Worm (Caenorhabditis elegans) whole organism, mixed stage, embryonic: ENCODE measurements around the gene ndx-2.
A peak's percentile ranks its signal among the peaks of the same experiment; 100 is the strongest.

Experiments
- M03D4.4 ChIP-seq: sonication (generic microtip); optimal IDR thresholded peaks from 2 replicates; lab custom pipeline; 2017; ENCODE audit warnings: mild to moderate bottlenecking, missing genetic modification characterization, missing compliant biosample characterization
- bed-3 ChIP-seq: fragments of 200-800 bp; sonication (Bioruptor generic); optimal IDR thresholded peaks from 3 replicates; lab custom pipeline; 2018; ENCODE audit warnings: mild to moderate bottlenecking, missing genetic modification characterization, moderate library complexity, missing compliant biosample characterization
- blmp-1 ChIP-seq: fragments of 150-350 bp; optimal IDR thresholded peaks from 2 replicates; lab custom pipeline; 2014; ENCODE audit warnings: missing biosample characterization, missing genetic modification characterization
- ceh-39 ChIP-seq: fragments of 150-350 bp; optimal IDR thresholded peaks from 2 replicates; lab custom pipeline; 2014; ENCODE audit warnings: missing biosample characterization, missing genetic modification characterization
- ceh-43 ChIP-seq: fragments of 200-800 bp; sonication (Bioruptor generic); optimal IDR thresholded peaks from 2 replicates; lab custom pipeline; 2018; ENCODE audit warnings: mild to moderate bottlenecking, missing genetic modification characterization, moderate library complexity, missing compliant biosample characterization
- ceh-83 ChIP-seq: fragments of 200-800 bp; sonication (Bioruptor generic); optimal IDR thresholded peaks from 2 replicates; lab custom pipeline; 2018; ENCODE audit warnings: mild to moderate bottlenecking, missing genetic modification characterization, missing compliant biosample characterization
- ces-1 ChIP-seq: fragments of 150-350 bp; optimal IDR thresholded peaks from 2 replicates; lab custom pipeline; 2014; ENCODE audit warnings: missing biosample characterization, missing genetic modification reagents, missing genetic modification characterization
- cnd-1 ChIP-seq: fragments of 200-800 bp; sonication (Bioruptor generic); optimal IDR thresholded peaks from 2 replicates; lab custom pipeline; 2018; ENCODE audit warnings: mild to moderate bottlenecking, missing genetic modification characterization, missing compliant biosample characterization
- drap-1 ChIP-seq: fragments of 200-800 bp; sonication (Bioruptor generic); optimal IDR thresholded peaks from 3 replicates; lab custom pipeline; 2018; ENCODE audit warnings: mild to moderate bottlenecking, missing genetic modification characterization, missing compliant biosample characterization
- elt-3 ChIP-seq: fragments of 150-350 bp; optimal IDR thresholded peaks from 2 replicates; lab custom pipeline; 2014; ENCODE audit warnings: missing biosample characterization, missing genetic modification characterization
- flh-1 ChIP-seq: fragments of 200-800 bp; sonication (Bioruptor generic); optimal IDR thresholded peaks from 2 replicates; lab custom pipeline; 2018; ENCODE audit warnings: mild to moderate bottlenecking, missing genetic modification characterization, moderate library complexity, missing compliant biosample characterization
- hlh-1 ChIP-seq: fragments of 150-350 bp; optimal IDR thresholded peaks from 2 replicates; lab custom pipeline; 2014; ENCODE audit warnings: missing biosample characterization, missing genetic modification reagents, missing genetic modification characterization
- lin-13 ChIP-seq: fragments of 150-350 bp; optimal IDR thresholded peaks from 2 replicates; lab custom pipeline; 2014; ENCODE audit warnings: missing biosample characterization, missing genetic modification characterization
- lin-32 ChIP-seq: fragments of 200-800 bp; sonication (Bioruptor generic); optimal IDR thresholded peaks from 2 replicates; lab custom pipeline; 2018; ENCODE audit warnings: mild to moderate bottlenecking, missing genetic modification characterization, missing compliant biosample characterization
- lsy-2 ChIP-seq: fragments of 150-350 bp; optimal IDR thresholded peaks from 2 replicates; lab custom pipeline; 2014; ENCODE audit warnings: missing biosample characterization, missing genetic modification characterization
- mab-5 ChIP-seq: fragments of 150-350 bp; optimal IDR thresholded peaks from 2 replicates; lab custom pipeline; 2014; ENCODE audit warnings: missing biosample characterization, missing genetic modification characterization
- mep-1 ChIP-seq: fragments of 150-350 bp; optimal IDR thresholded peaks from 2 replicates; lab custom pipeline; 2017; ENCODE audit warnings: missing biosample characterization, missing genetic modification reagents, missing genetic modification characterization, inconsistent platforms
- mls-2 ChIP-seq: sonication (generic microtip); optimal IDR thresholded peaks from 2 replicates; lab custom pipeline; 2016; ENCODE audit warnings: mild to moderate bottlenecking, missing genetic modification characterization, moderate library complexity, missing compliant biosample characterization
- nhr-12 ChIP-seq: fragments of 150-350 bp; optimal IDR thresholded peaks from 2 replicates; lab custom pipeline; 2014; ENCODE audit warnings: missing biosample characterization, missing genetic modification characterization
- nhr-2 ChIP-seq: fragments of 150-350 bp; optimal IDR thresholded peaks from 2 replicates; lab custom pipeline; 2014; ENCODE audit warnings: missing biosample characterization, missing genetic modification characterization
- nhr-237 ChIP-seq: fragments of 150-350 bp; optimal IDR thresholded peaks from 2 replicates; lab custom pipeline; 2014; ENCODE audit warnings: missing biosample characterization, missing genetic modification characterization
- nhr-28 ChIP-seq: fragments of 150-350 bp; optimal IDR thresholded peaks from 2 replicates; lab custom pipeline; 2014; ENCODE audit warnings: missing biosample characterization, missing genetic modification characterization
- nhr-76 ChIP-seq: sonication (generic microtip); optimal IDR thresholded peaks from 2 replicates; lab custom pipeline; 2017; ENCODE audit warnings: missing biosample characterization, missing genetic modification characterization
- pha-4 ChIP-seq: fragments of 150-350 bp; optimal IDR thresholded peaks from 2 replicates; lab custom pipeline; 2018; ENCODE audit warnings: missing biosample characterization, missing genetic modification reagents, missing genetic modification characterization
- sem-2 ChIP-seq: fragments of 200-800 bp; sonication (Bioruptor generic); optimal IDR thresholded peaks from 2 replicates; lab custom pipeline; 2018; ENCODE audit warnings: mild to moderate bottlenecking, missing genetic modification characterization, missing compliant biosample characterization
- snpc-4 ChIP-seq: fragments of 150-350 bp; optimal IDR thresholded peaks from 2 replicates; lab custom pipeline; 2014; ENCODE audit warnings: missing biosample characterization, missing genetic modification characterization
- sptf-1 ChIP-seq: sonication (generic microtip); optimal IDR thresholded peaks from 2 replicates; lab custom pipeline; 2017; ENCODE audit warnings: mild to moderate bottlenecking, missing genetic modification characterization, moderate library complexity, missing compliant biosample characterization
- tbx-8 ChIP-seq: fragments of 200-800 bp; sonication (Bioruptor generic); optimal IDR thresholded peaks from 2 replicates; lab custom pipeline; 2018; ENCODE audit warnings: mild to moderate bottlenecking, missing genetic modification characterization, moderate library complexity, missing compliant biosample characterization
- unc-120 ChIP-seq: sonication (generic microtip); optimal IDR thresholded peaks from 2 replicates; lab custom pipeline; 2017; ENCODE audit warnings: missing genetic modification characterization, missing compliant biosample characterization; ENCODE audit not compliant: poor library complexity, severe bottlenecking
- unc-39 ChIP-seq: fragments of 150-350 bp; optimal IDR thresholded peaks from 2 replicates; lab custom pipeline; 2014; ENCODE audit warnings: missing biosample characterization, missing genetic modification characterization
- unc-62 ChIP-seq: fragments of 150-350 bp; optimal IDR thresholded peaks from 2 replicates; lab custom pipeline; 2014; ENCODE audit warnings: missing biosample characterization, missing genetic modification reagents, missing genetic modification characterization
- ztf-11 ChIP-seq: fragments of 150-350 bp; optimal IDR thresholded peaks from 2 replicates; lab custom pipeline; 2014; ENCODE audit warnings: missing biosample characterization, missing genetic modification characterization

The ndx-2 gene

DNA sequence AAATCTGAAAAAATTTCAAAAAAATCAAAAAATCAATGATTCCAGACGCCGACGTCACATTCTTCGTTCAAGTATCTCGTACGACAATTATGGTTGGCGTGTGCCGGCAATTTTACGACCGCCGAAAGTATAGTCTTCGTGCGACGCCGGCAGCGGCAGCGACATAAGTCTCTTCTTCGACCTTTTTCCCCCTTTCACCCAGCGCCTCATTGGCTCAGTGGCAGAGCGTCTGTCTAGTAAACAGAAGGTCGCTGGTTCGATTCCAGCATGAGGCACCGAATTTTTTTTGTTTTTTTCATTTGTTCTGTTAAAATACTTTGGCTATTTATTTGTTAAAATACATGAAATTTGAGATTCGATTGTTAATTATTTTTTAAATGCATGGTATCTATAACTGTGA lies 9.0 kb upstream of the ndx-2 start:
- TF ChIP-seq nhr-12 (tag; lab: Kevin White, UChicago) (no peak), tbx-8 (GFP tag; lab: Kevin White, UChicago) (no peak), M03D4.4 (tag; lab: Kevin White, UChicago) (peak; percentile 63), nhr-237 (no peak), bed-3 (peak; percentile 61), sem-2 (GFP tag; lab: Kevin White, UChicago) (peak; percentile 59), flh-1 (GFP tag; lab: Kevin White, UChicago) (peak; percentile 14), nhr-2 (tag; lab: Kevin White, UChicago) (no peak), hlh-1 (tag; lab: Kevin White, UChicago) (peak; percentile 10), mls-2 (tag; lab: Kevin White, UChicago) (peak; percentile 81), nhr-28 (tag; lab: Kevin White, UChicago) (no peak), elt-3 (tag; lab: Kevin White, UChicago) (no peak), unc-120 (tag; lab: Kevin White, UChicago) (peak; percentile 32), drap-1 (peak; percentile 60), unc-62 (GFP tag; lab: Kevin White, UChicago) (no peak), cnd-1 (tag; lab: Kevin White, UChicago) (peak; percentile 59), ceh-43 (GFP tag; lab: Kevin White, UChicago) (peak; percentile 49), ceh-83 (GFP tag; lab: Kevin White, UChicago) (peak; percentile 90), sptf-1 (tag; lab: Kevin White, UChicago) (peak; percentile 79), lsy-2 (tag; lab: Kevin White, UChicago) (no peak), ces-1 (GFP tag; lab: Kevin White, UChicago) (no peak)

DNA sequence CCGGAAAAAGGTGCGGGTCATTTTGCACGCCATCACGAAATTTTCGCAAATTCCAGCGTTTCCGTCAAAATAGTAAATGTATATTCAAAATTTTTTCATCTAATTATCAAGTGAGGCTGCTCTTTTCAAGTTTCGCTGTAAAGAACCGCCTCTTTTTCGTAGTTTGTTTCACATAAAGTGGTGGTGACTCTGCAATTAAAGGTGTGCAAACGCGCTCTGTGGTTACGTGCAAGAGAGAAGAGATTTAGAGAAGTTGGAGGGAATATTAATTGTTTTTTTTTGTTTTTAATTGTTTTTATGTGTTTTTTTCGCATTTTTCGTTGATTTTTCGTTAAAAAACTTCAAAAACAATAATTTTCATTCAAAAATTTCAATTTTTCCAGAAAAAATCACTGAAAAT lies 7.8 kb upstream of the ndx-2 start, which contains the start of gene W02G9.3:
Gene W02G9.3, plus strand, starts transcription at position 384 of the 400 bp plus-strand sequence.
- TF ChIP-seq M03D4.4 (tag; lab: Kevin White, UChicago) = no peak
- TF ChIP-seq lin-13 (tag; lab: Kevin White, UChicago) = peak; percentile 60
- no peak for TF ChIP-seq unc-39 (tag; lab: Kevin White, UChicago)
- peak; percentile 14 for TF ChIP-seq ceh-43 (GFP tag; lab: Kevin White, UChicago)
- TF ChIP-seq pha-4 (tag; lab: Kevin White, UChicago) = peak; percentile 65
- peak; percentile 95 for TF ChIP-seq mab-5
- TF ChIP-seq ces-1 (GFP tag; lab: Kevin White, UChicago) = peak; percentile 91
- peak; percentile 73 for TF ChIP-seq nhr-237
- TF ChIP-seq mls-2 (tag; lab: Kevin White, UChicago) = peak; percentile 40
- peak; percentile 54 for TF ChIP-seq sptf-1 (tag; lab: Kevin White, UChicago)
- peak; percentile 61 for TF ChIP-seq lsy-2 (tag; lab: Kevin White, UChicago)
- TF ChIP-seq elt-3 (tag; lab: Kevin White, UChicago) = no peak
- TF ChIP-seq mep-1 (tag; lab: Kevin White, UChicago) = peak; percentile 69

DNA sequence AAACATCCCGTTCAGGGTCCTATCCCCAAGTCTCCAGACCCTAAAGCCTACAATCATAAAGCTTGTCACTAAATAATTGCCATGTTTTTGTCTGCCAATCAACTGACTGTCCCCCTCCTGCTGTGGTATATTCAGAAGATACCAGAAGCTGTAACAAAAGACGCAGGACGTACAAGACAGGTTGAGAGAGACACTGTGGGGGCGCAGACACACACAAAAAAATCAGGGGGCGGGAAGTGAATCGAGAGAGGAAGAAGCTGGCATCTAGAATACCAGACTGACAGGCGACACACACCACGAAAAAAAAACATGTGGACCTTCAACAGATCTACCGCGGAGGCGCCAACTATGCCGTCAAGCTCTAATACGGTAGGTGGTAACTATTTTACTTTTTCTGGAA lies 6.4 kb upstream of the ndx-2 start, which contains the start of gene kel-8:
Gene kel-8, plus strand, starts transcription at position 301 of the 400 bp plus-strand sequence.
- TF ChIP-seq unc-120 (tag; lab: Kevin White, UChicago) (no peak), snpc-4 (tag; lab: Kevin White, UChicago) (no peak), nhr-28 (tag; lab: Kevin White, UChicago) (no peak), sptf-1 (tag; lab: Kevin White, UChicago) (no peak)
- TF ChIP-seq, all 35 proteins: peak for 0

DNA sequence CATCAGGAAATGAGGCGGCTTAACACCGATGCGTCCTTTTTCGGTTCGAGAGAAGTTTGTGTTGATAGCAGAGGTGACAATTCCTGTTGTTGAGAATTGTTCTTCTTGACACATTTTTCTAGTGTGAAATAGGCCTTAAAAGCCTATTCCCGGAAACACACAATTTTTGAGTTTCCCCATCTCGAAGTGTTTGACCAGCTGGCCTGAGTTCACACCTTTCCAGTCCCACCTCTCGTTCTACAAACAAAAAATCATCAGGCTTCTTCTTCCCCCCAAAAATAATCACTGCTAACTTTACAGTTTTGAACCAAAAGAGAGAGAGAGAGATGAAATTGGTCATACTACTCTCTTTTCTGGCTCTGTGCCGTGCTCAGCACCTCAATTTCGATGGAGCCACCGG lies 1.8 kb upstream of the ndx-2 start, which contains the start of gene W02G9.4:
Gene W02G9.4, plus strand, starts transcription at position 301 of the 400 bp plus-strand sequence.
- TF ChIP-seq pha-4 (tag; lab: Kevin White, UChicago) = no peak
- TF ChIP-seq unc-39 (tag; lab: Kevin White, UChicago) = no peak
- no peak for TF ChIP-seq lin-13 (tag; lab: Kevin White, UChicago)
- no peak for TF ChIP-seq mls-2 (tag; lab: Kevin White, UChicago)
- no peak for TF ChIP-seq sptf-1 (tag; lab: Kevin White, UChicago)

DNA sequence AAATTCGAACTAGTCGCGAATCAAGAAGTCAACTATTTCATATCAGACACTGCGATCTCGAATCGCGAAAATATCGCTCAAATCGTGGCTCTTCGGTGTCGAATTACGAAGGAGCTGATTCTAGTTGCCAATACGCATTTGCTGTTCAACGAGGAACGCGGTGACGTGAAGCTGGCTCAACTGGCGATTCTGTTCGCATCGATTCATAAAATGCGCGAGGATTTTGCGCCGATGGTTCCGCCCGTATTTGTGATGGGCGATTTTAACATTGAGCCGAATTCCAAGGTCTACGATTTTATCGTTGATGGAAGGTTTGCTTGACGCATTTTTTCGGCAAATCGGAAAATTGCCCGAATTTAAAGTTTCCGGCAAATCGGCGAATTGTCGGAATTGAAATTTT lies 4.3 kb downstream of the ndx-2 start:
- TF ChIP-seq sptf-1 (tag; lab: Kevin White, UChicago) (no peak), ces-1 (GFP tag; lab: Kevin White, UChicago) (no peak), ceh-39 (tag; lab: Kevin White, UChicago) (no peak), mep-1 (tag; lab: Kevin White, UChicago) (no peak), nhr-28 (tag; lab: Kevin White, UChicago) (no peak), ceh-83 (GFP tag; lab: Kevin White, UChicago) (no peak), mls-2 (tag; lab: Kevin White, UChicago) (no peak), M03D4.4 (tag; lab: Kevin White, UChicago) (no peak), pha-4 (tag; lab: Kevin White, UChicago) (no peak), nhr-76 (tag; lab: Kevin White, UChicago) (no peak), mab-5 (no peak), hlh-1 (tag; lab: Kevin White, UChicago) (no peak), snpc-4 (tag; lab: Kevin White, UChicago) (no peak), nhr-237 (no peak), nhr-12 (tag; lab: Kevin White, UChicago) (no peak), blmp-1 (tag; lab: Kevin White, UChicago) (no peak), lin-32 (GFP tag; lab: Kevin White, UChicago) (no peak), ceh-43 (GFP tag; lab: Kevin White, UChicago) (no peak), ztf-11 (tag; lab: Kevin White, UChicago) (no peak)
